Fruit fly (Drosophila melanogaster) whole organism, embryonic: ENCODE measurements around the gene rasp.
A peak's percentile ranks its signal among the peaks of the same experiment; 100 is the strongest.

Experiments
- Aef1 ChIP-seq: fragments of 200-800 bp; sonication (Bioruptor generic); IDR thresholded peaks from 3 replicates; pipeline ENCODE4 v1.3.6; 2022; ENCODE audit warnings: missing biosample characterization, missing genetic modification characterization
- Atf6 ChIP-seq: fragments of 200-800 bp; sonication (Bioruptor generic); IDR thresholded peaks from 2 replicates; pipeline ENCODE4 v1.3.6; 2022; ENCODE audit warnings: missing biosample characterization, missing genetic modification characterization
- B-H1 ChIP-seq: fragments of 200-800 bp; sonication (Bioruptor generic); IDR thresholded peaks from 3 replicates; pipeline ENCODE4 v1.3.6; 2022; ENCODE audit warnings: missing biosample characterization, missing genetic modification characterization
- Bdp1 ChIP-seq: fragments of 200-800 bp; sonication (Bioruptor generic); optimal IDR thresholded peaks from 3 replicates; lab custom pipeline; 2016; ENCODE audit warnings: missing biosample characterization, missing genetic modification characterization
- Bteb2 ChIP-seq: fragments of 200-800 bp; sonication (Bioruptor generic); optimal IDR thresholded peaks from 2 replicates; lab custom pipeline; 2016; ENCODE audit warnings: missing biosample characterization, missing genetic modification characterization
- CG11398 ChIP-seq: fragments of 200-800 bp; sonication (Bioruptor generic); optimal IDR thresholded peaks from 2 replicates; lab custom pipeline; 2016; ENCODE audit warnings: missing biosample characterization, missing genetic modification characterization
- CG11696 ChIP-seq: fragments of 200-800 bp; sonication (Bioruptor generic); IDR thresholded peaks from 2 replicates; pipeline ENCODE4 v1.3.6; 2022; ENCODE audit warnings: missing biosample characterization, missing genetic modification characterization
- CG12391 ChIP-seq: fragments of 200-800 bp; sonication (Bioruptor generic); optimal IDR thresholded peaks from 3 replicates; lab custom pipeline; 2018; ENCODE audit warnings: missing biosample characterization, mild to moderate bottlenecking, missing genetic modification characterization, moderate library complexity
- CG15601 ChIP-seq: fragments of 200-800 bp; sonication (Bioruptor generic); optimal IDR thresholded peaks from 3 replicates; lab custom pipeline; 2019; ENCODE audit warnings: missing biosample characterization, mild to moderate bottlenecking, missing genetic modification characterization, moderate library complexity
- CG17802 ChIP-seq: fragments of 200-800 bp; sonication (Bioruptor generic); optimal IDR thresholded peaks from 2 replicates; lab custom pipeline; 2018; ENCODE audit warnings: missing biosample characterization, mild to moderate bottlenecking, missing genetic modification characterization, moderate library complexity
- CG4282 ChIP-seq: fragments of 200-800 bp; sonication (Bioruptor generic); optimal IDR thresholded peaks from 2 replicates; lab custom pipeline; 2016; ENCODE audit warnings: missing biosample characterization, missing genetic modification characterization
- CG4730 ChIP-seq: fragments of 200-800 bp; sonication (Bioruptor generic); IDR thresholded peaks from 2 replicates; pipeline ENCODE4 v1.3.6; 2022; ENCODE audit warnings: missing biosample characterization, missing genetic modification characterization
- CG4854 ChIP-seq: fragments of 200-800 bp; sonication (Bioruptor generic); optimal IDR thresholded peaks from 2 replicates; lab custom pipeline; 2016; ENCODE audit warnings: missing biosample characterization, missing genetic modification characterization, inconsistent platforms
- CG6791 ChIP-seq: fragments of 200-800 bp; sonication (Bioruptor generic); IDR thresholded peaks from 3 replicates; pipeline ENCODE4 v1.3.6; 2022; ENCODE audit warnings: missing biosample characterization, missing genetic modification characterization; ENCODE audit not compliant: partially characterized antibody
- CG7357 ChIP-seq: fragments of 200-800 bp; sonication (Bioruptor generic); IDR thresholded peaks from 3 replicates; pipeline ENCODE4 v1.3.6; 2022; ENCODE audit warnings: missing biosample characterization, missing genetic modification characterization
- CG8089 ChIP-seq: fragments of 200-800 bp; sonication (Bioruptor generic); optimal IDR thresholded peaks from 3 replicates; lab custom pipeline; 2016; ENCODE audit warnings: missing biosample characterization, missing genetic modification characterization
- CG8359 ChIP-seq: fragments of 200-800 bp; sonication (Bioruptor generic); optimal IDR thresholded peaks from 2 replicates; lab custom pipeline; 2017; ENCODE audit warnings: missing biosample characterization, mild to moderate bottlenecking, missing genetic modification characterization, borderline replicate concordance
- CG9932 ChIP-seq: fragments of 200-800 bp; sonication (Bioruptor generic); IDR thresholded peaks from 2 replicates; pipeline ENCODE4 v1.3.6; 2022; ENCODE audit warnings: missing biosample characterization, missing genetic modification characterization
- Dek ChIP-seq: fragments of 200-800 bp; sonication (Bioruptor generic); optimal IDR thresholded peaks from 3 replicates; lab custom pipeline; 2019; ENCODE audit warnings: missing biosample characterization, mild to moderate bottlenecking, missing genetic modification characterization, moderate library complexity
- E2f2 ChIP-seq: fragments of 200-800 bp; sonication (Bioruptor generic); IDR thresholded peaks from 2 replicates; pipeline ENCODE4 v1.3.6; 2022; ENCODE audit warnings: missing biosample characterization, missing genetic modification characterization
- HHEX ChIP-seq: fragments of 200-800 bp; sonication (Bioruptor generic); optimal IDR thresholded peaks from 3 replicates; lab custom pipeline; 2017; ENCODE audit warnings: missing biosample characterization, mild to moderate bottlenecking, missing genetic modification characterization, missing genetic modification reagents
- Kr ChIP-seq: fragments of 200-800 bp; sonication (Bioruptor generic); optimal IDR thresholded peaks from 2 replicates; lab custom pipeline; 2017; ENCODE audit warnings: missing biosample characterization, mild to moderate bottlenecking, missing genetic modification characterization
- Max ChIP-seq: fragments of 200-800 bp; sonication (Bioruptor generic); optimal IDR thresholded peaks from 2 replicates; lab custom pipeline; 2016; ENCODE audit warnings: missing biosample characterization, mild to moderate bottlenecking, missing genetic modification characterization
- Mrtf ChIP-seq: fragments of 200-800 bp; sonication (Bioruptor generic); IDR thresholded peaks from 3 replicates; pipeline ENCODE4 v1.3.6; 2022; ENCODE audit warnings: missing biosample characterization, missing genetic modification characterization
- NC2α ChIP-seq: fragments of 200-800 bp; sonication (Bioruptor generic); optimal IDR thresholded peaks from 2 replicates; lab custom pipeline; 2016; ENCODE audit warnings: missing biosample characterization, missing genetic modification characterization
- Six4 ChIP-seq: fragments of 200-800 bp; sonication (Bioruptor generic); optimal IDR thresholded peaks from 2 replicates; lab custom pipeline; 2016; ENCODE audit warnings: missing biosample characterization, missing genetic modification characterization
- al ChIP-seq: fragments of 200-800 bp; sonication (Bioruptor generic); IDR thresholded peaks from 2 replicates; pipeline ENCODE4 v1.3.6; 2022; ENCODE audit warnings: missing biosample characterization, missing genetic modification characterization
- ase ChIP-seq: fragments of 200-800 bp; sonication (Bioruptor generic); IDR thresholded peaks from 3 replicates; pipeline ENCODE4 v1.3.6; 2022; ENCODE audit warnings: missing biosample characterization, missing genetic modification characterization
- bbx ChIP-seq: fragments of 200-800 bp; sonication (Bioruptor generic); IDR thresholded peaks from 2 replicates; pipeline ENCODE4 v1.3.6; 2022; ENCODE audit warnings: missing biosample characterization, missing genetic modification characterization; ENCODE audit not compliant: partially characterized antibody
- cad ChIP-seq: fragments of >200 bp; optimal IDR thresholded peaks from 2 replicates; lab custom pipeline; 2017; ENCODE audit warnings: missing biosample characterization, missing genetic modification characterization
- caup ChIP-seq: fragments of 200-800 bp; sonication (Bioruptor generic); optimal IDR thresholded peaks from 3 replicates; lab custom pipeline; 2017; ENCODE audit warnings: missing biosample characterization, mild to moderate bottlenecking, missing genetic modification characterization, moderate library complexity; ENCODE audit not compliant: severe bottlenecking
- dimm ChIP-seq: fragments of 200-800 bp; sonication (Bioruptor generic); IDR thresholded peaks from 2 replicates; pipeline ENCODE4 v1.3.6; 2022; ENCODE audit warnings: missing biosample characterization, missing genetic modification characterization
- exex ChIP-seq: fragments of 200-800 bp; sonication (Bioruptor generic); optimal IDR thresholded peaks from 4 replicates; lab custom pipeline; 2018; ENCODE audit warnings: missing biosample characterization, mild to moderate bottlenecking, missing genetic modification characterization, moderate library complexity
- fd3F ChIP-seq: fragments of 200-800 bp; sonication (Bioruptor generic); optimal IDR thresholded peaks from 2 replicates; lab custom pipeline; 2018; ENCODE audit warnings: missing biosample characterization, mild to moderate bottlenecking, missing genetic modification characterization, moderate library complexity
- ham ChIP-seq: fragments of 200-800 bp; sonication (Bioruptor generic); IDR thresholded peaks from 2 replicates; pipeline ENCODE4 v1.3.6; 2022; ENCODE audit warnings: missing biosample characterization, missing genetic modification characterization
- jumu ChIP-seq: fragments of 200-800 bp; sonication (Bioruptor generic); optimal IDR thresholded peaks from 3 replicates; lab custom pipeline; 2016; ENCODE audit warnings: missing biosample characterization, missing genetic modification characterization
- kni ChIP-seq: fragments of 200-800 bp; sonication (Bioruptor generic); optimal IDR thresholded peaks from 3 replicates; lab custom pipeline; 2017; ENCODE audit warnings: mild to moderate bottlenecking, missing biosample characterization, missing genetic modification reagents, missing genetic modification characterization
- nerfin-2 ChIP-seq: fragments of 200-800 bp; sonication (Bioruptor generic); IDR thresholded peaks from 2 replicates; pipeline ENCODE4 v1.3.6; 2022; ENCODE audit warnings: missing biosample characterization, missing genetic modification characterization; ENCODE audit not compliant: partially characterized antibody
- onecut ChIP-seq: fragments of 200-800 bp; sonication (Bioruptor generic); IDR thresholded peaks from 2 replicates; pipeline ENCODE4 v1.3.6; 2022; ENCODE audit warnings: missing biosample characterization, missing genetic modification characterization
- repo ChIP-seq: fragments of 200-800 bp; sonication (Bioruptor generic); optimal IDR thresholded peaks from 2 replicates; lab custom pipeline; 2016; ENCODE audit warnings: missing biosample characterization, missing genetic modification characterization
- seq ChIP-seq: fragments of 200-800 bp; sonication (Bioruptor generic); IDR thresholded peaks from 2 replicates; pipeline ENCODE4 v1.3.6; 2022; ENCODE audit warnings: missing biosample characterization, missing genetic modification characterization
- sr ChIP-seq: fragments of 200-800 bp; sonication (Bioruptor generic); IDR thresholded peaks from 3 replicates; pipeline ENCODE4 v1.3.6; 2022; ENCODE audit warnings: missing biosample characterization, missing genetic modification characterization
- stwl ChIP-seq: fragments of 200-800 bp; sonication (Bioruptor generic); optimal IDR thresholded peaks from 3 replicates; lab custom pipeline; 2018; ENCODE audit warnings: missing biosample characterization, mild to moderate bottlenecking, missing genetic modification characterization, moderate library complexity
- sug ChIP-seq: fragments of 200-800 bp; optimal IDR thresholded peaks from 2 replicates; lab custom pipeline; 2019; ENCODE audit warnings: missing biosample characterization, mild to moderate bottlenecking, missing genetic modification characterization, moderate library complexity
- tna ChIP-seq: fragments of 200-800 bp; sonication (Bioruptor generic); IDR thresholded peaks from 2 replicates; pipeline ENCODE4 v1.3.6; 2022; ENCODE audit warnings: missing biosample characterization, missing genetic modification characterization; ENCODE audit not compliant: partially characterized antibody
- zfh1 ChIP-seq: fragments of 200-800 bp; sonication (Bioruptor generic); IDR thresholded peaks from 3 replicates; pipeline ENCODE4 v1.3.6; 2022; ENCODE audit warnings: missing biosample characterization, missing genetic modification characterization

rasp gene

DNA sequence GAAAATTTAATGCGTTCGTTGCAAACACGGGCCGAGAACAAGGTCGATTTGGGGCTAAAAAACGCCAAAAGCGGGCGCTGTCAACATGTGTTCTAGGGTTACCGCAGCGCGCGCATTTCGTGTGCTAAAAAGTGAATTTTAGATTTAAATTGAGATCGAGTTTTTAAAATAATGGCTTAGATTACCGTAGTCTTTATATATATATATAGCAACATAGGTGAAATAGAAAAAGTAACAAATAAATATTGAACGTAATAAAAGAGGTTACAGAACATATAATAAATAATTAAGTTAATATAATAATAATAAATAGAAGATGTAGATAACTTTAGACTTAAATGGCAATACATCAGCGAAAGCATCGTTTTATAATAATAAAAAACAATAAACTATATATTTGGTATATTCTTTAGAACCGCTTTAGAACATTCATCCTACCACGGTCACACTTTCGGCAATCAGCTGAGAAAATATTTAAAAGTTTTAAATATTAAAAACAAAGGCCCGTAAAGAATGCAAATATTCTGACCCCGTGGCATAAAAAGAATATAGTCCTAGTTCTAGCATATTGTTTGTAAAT, 18.5 kb upstream of the rasp start, which contains the start of the genes CG11537 and Alg2 (continued):
- peak; percentile 28 for TF ChIP-seq stwl (tag; lab: Kevin White, UChicago)
- TF ChIP-seq sr (GFP tag; lab: Robert Waterston, UW), result no peak
- no peak for TF ChIP-seq al (GFP tag; lab: Robert Waterston, UW)
- no peak for TF ChIP-seq cad (GFP tag; lab: Kevin White, UChicago)
- TF ChIP-seq NC2α (GFP tag; lab: Kevin White, UChicago), result no peak
- no peak for TF ChIP-seq exex (tag; lab: Kevin White, UChicago)
- TF ChIP-seq ase (GFP tag; lab: Robert Waterston, UW), result no peak
- peak; percentile 12 for TF ChIP-seq Dek
- TF ChIP-seq zfh1 (GFP tag; lab: Robert Waterston, UW), result no peak
- no peak for TF ChIP-seq CG7357 (GFP tag; lab: Robert Waterston, UW)
- no peak for TF ChIP-seq repo (GFP tag; lab: Kevin White, UChicago)
- TF ChIP-seq, all 482 proteins: peak for 106

- peak; percentile 86 for TF ChIP-seq tna (GFP tag; lab: Robert Waterston, UW)
- no peak for TF ChIP-seq CG8359
- peak; percentile 84 for TF ChIP-seq Aef1 (GFP tag; lab: Robert Waterston, UW)
- peak; percentile 80 for TF ChIP-seq CG6791 (GFP tag; lab: Robert Waterston, UW)
- peak; percentile 29 for TF ChIP-seq CG11398 (GFP tag; lab: Kevin White, UChicago)
- no peak for TF ChIP-seq seq (GFP tag; lab: Robert Waterston, UW)
- TF ChIP-seq ham (GFP tag; lab: Robert Waterston, UW), result no peak
- TF ChIP-seq Six4 (GFP tag; lab: Kevin White, UChicago), result peak; percentile 64
- no peak for TF ChIP-seq CG17802 (tag; lab: Kevin White, UChicago)
- peak; percentile 12 for TF ChIP-seq kni (GFP tag; lab: Kevin White, UChicago)
- peak; percentile 86 for TF ChIP-seq CG9932
- 0 out of 2 replicates have a peak, but pooled peaks have one; percentile 33 for TF ChIP-seq CG11696 (GFP tag; lab: Robert Waterston, UW)
- peak; percentile 91 for TF ChIP-seq bbx (GFP tag; lab: Robert Waterston, UW)
- no peak for TF ChIP-seq Kr (GFP tag; lab: Kevin White, UChicago)
- peak; percentile 43; the same call in 1 of the 2 replicates for TF ChIP-seq Atf6 (GFP tag; lab: Robert Waterston, UW)
- no peak for TF ChIP-seq dimm (GFP tag; lab: Robert Waterston, UW)
- peak; percentile 43 for TF ChIP-seq Max (GFP tag; lab: Kevin White, UChicago)
- TF ChIP-seq CG8089 (GFP tag; lab: Kevin White, UChicago), result peak; percentile 1
- TF ChIP-seq Mrtf (GFP tag; lab: Robert Waterston, UW), result peak; percentile 57; the same call in 1 of the 3 replicates
- peak; percentile 40; the same call in 1 of the 3 replicates for TF ChIP-seq B-H1 (GFP tag; lab: Robert Waterston, UW)
- 0 out of 2 replicates have a peak, but pooled peaks have one; percentile 19 for TF ChIP-seq onecut (GFP tag; lab: Robert Waterston, UW)
- peak; percentile 85 for TF ChIP-seq nerfin-2 (GFP tag; lab: Robert Waterston, UW)
- peak; percentile 61 for TF ChIP-seq jumu (GFP tag; lab: Kevin White, UChicago)
- TF ChIP-seq CG4854 (GFP tag; lab: Kevin White, UChicago), result peak; percentile 1
- TF ChIP-seq caup, result peak; percentile 34
- peak; percentile 20 for TF ChIP-seq CG4282 (GFP tag; lab: Kevin White, UChicago)
- TF ChIP-seq CG15601 (tag; lab: Kevin White, UChicago), result peak; percentile 54
- no peak for TF ChIP-seq CG4730 (GFP tag; lab: Robert Waterston, UW)
- TF ChIP-seq zfh1 (GFP tag; lab: Robert Waterston, UW), result peak; percentile 62
- TF ChIP-seq Bdp1, result peak; percentile 64
- peak; percentile 67 for TF ChIP-seq CG12391
- TF ChIP-seq fd3F (GFP tag; lab: Kevin White, UChicago), result peak; percentile 36
- peak; percentile 57 for TF ChIP-seq Bteb2 (GFP tag; lab: Kevin White, UChicago)
- TF ChIP-seq sug (tag; lab: Kevin White, UChicago), result peak; percentile 64
- no peak for TF ChIP-seq HHEX (GFP tag; lab: Kevin White, UChicago)
- TF ChIP-seq E2f2 (GFP tag; lab: Robert Waterston, UW), result peak; percentile 49; the same call in 1 of the 2 replicates
These were observed 13.6 kb upstream of the rasp start, which contains the start of the genes Usp5 and BtbVII for dm6 chr3L:3148125-3149059. Gene Usp5 (minus strand): TSS chr3L:3148358. Gene BtbVII (plus strand): TSS chr3L:3148646.
